Fruit fly (Drosophila melanogaster) whole organism, embryonic: ENCODE measurements around the gene UQCR-Q.

Experiments used
- Abd-B ChIP-seq: fragments of 200-800 bp; sonication (Bioruptor generic); optimal IDR thresholded peaks from 2 replicates; lab custom pipeline; 2018; ENCODE audit warnings: missing biosample characterization, mild to moderate bottlenecking, missing genetic modification characterization, moderate library complexity
- Asciz ChIP-seq: fragments of 200-800 bp; sonication (Bioruptor generic); optimal IDR thresholded peaks from 2 replicates; lab custom pipeline; 2017; ENCODE audit warnings: missing biosample characterization, mild to moderate bottlenecking, missing genetic modification characterization, missing genetic modification reagents
- CG11398 ChIP-seq: fragments of 200-800 bp; sonication (Bioruptor generic); optimal IDR thresholded peaks from 2 replicates; lab custom pipeline; 2016; ENCODE audit warnings: missing biosample characterization, missing genetic modification characterization
- CG11504 ChIP-seq: fragments of 200-800 bp; sonication (Bioruptor generic); optimal IDR thresholded peaks from 3 replicates; lab custom pipeline; 2019; ENCODE audit warnings: missing biosample characterization, mild to moderate bottlenecking, missing genetic modification characterization, moderate library complexity
- CG12391 ChIP-seq: fragments of 200-800 bp; sonication (Bioruptor generic); optimal IDR thresholded peaks from 3 replicates; lab custom pipeline; 2018; ENCODE audit warnings: missing biosample characterization, mild to moderate bottlenecking, missing genetic modification characterization, moderate library complexity
- CG12659 ChIP-seq: fragments of 200-800 bp; sonication (Bioruptor generic); optimal IDR thresholded peaks from 3 replicates; lab custom pipeline; 2017; ENCODE audit warnings: mild to moderate bottlenecking, missing biosample characterization, missing genetic modification reagents, missing genetic modification characterization
- CG13123 ChIP-seq: fragments of 200-800 bp; sonication (Bioruptor generic); optimal IDR thresholded peaks from 2 replicates; lab custom pipeline; 2016; ENCODE audit warnings: missing biosample characterization, missing genetic modification characterization
- CG15514 ChIP-seq: fragments of 200-800 bp; sonication (Bioruptor generic); optimal IDR thresholded peaks from 3 replicates; lab custom pipeline; 2017; ENCODE audit warnings: missing biosample characterization, missing genetic modification characterization, mild to moderate bottlenecking, moderate library complexity, missing genetic modification reagents
- CG1647 ChIP-seq: fragments of 200-800 bp; sonication (Bioruptor generic); optimal IDR thresholded peaks from 3 replicates; lab custom pipeline; 2016; ENCODE audit warnings: missing biosample characterization, missing genetic modification characterization
- CG2120 ChIP-seq: fragments of 200-800 bp; sonication (Bioruptor generic); optimal IDR thresholded peaks from 3 replicates; lab custom pipeline; 2016; ENCODE audit warnings: missing biosample characterization, missing genetic modification characterization
- CG2712 ChIP-seq: fragments of 200-800 bp; optimal IDR thresholded peaks from 3 replicates; lab custom pipeline; 2019; ENCODE audit warnings: missing biosample characterization, mild to moderate bottlenecking, missing genetic modification characterization, moderate library complexity
- CG30403 ChIP-seq: fragments of 200-800 bp; sonication (Bioruptor generic); optimal IDR thresholded peaks from 3 replicates; lab custom pipeline; 2016; ENCODE audit warnings: missing biosample characterization, missing genetic modification characterization
- CG3065 ChIP-seq: fragments of 200-800 bp; sonication (Bioruptor generic); optimal IDR thresholded peaks from 2 replicates; lab custom pipeline; 2016; ENCODE audit warnings: missing biosample characterization, missing genetic modification characterization
- CG31441 ChIP-seq: fragments of 200-800 bp; sonication (Bioruptor generic); IDR thresholded peaks from 2 replicates; pipeline ENCODE4 v1.3.6; 2022; ENCODE audit warnings: missing biosample characterization, missing genetic modification characterization
- CG3163 ChIP-seq: fragments of 200-800 bp; sonication (Bioruptor generic); optimal IDR thresholded peaks from 3 replicates; lab custom pipeline; 2016; ENCODE audit warnings: missing biosample characterization, missing genetic modification characterization
- CG33557 ChIP-seq: fragments of 200-800 bp; sonication (Bioruptor generic); optimal IDR thresholded peaks from 2 replicates; lab custom pipeline; 2019; ENCODE audit warnings: missing biosample characterization, mild to moderate bottlenecking, missing genetic modification characterization, moderate library complexity
- CG3726 ChIP-seq: fragments of 200-800 bp; sonication (Bioruptor generic); IDR thresholded peaks from 3 replicates; pipeline ENCODE4, ENCODE4 v1.3.6; 2022; ENCODE audit warnings: missing biosample characterization, missing genetic modification characterization
- CG6175 ChIP-seq: fragments of 200-800 bp; sonication (Bioruptor generic); IDR thresholded peaks from 3 replicates; pipeline ENCODE4 v1.3.6; 2022; ENCODE audit warnings: missing biosample characterization, missing genetic modification characterization
- CG7963 ChIP-seq: fragments of 200-800 bp; sonication (Bioruptor generic); IDR thresholded peaks from 3 replicates; pipeline ENCODE4 v1.3.6; 2022; ENCODE audit warnings: missing biosample characterization, missing genetic modification characterization; ENCODE audit not compliant: partially characterized antibody
- D19A ChIP-seq: fragments of 200-800 bp; optimal IDR thresholded peaks from 3 replicates; lab custom pipeline; 2019; ENCODE audit warnings: missing biosample characterization, mild to moderate bottlenecking, missing genetic modification characterization, moderate library complexity
- Dref ChIP-seq: fragments of 200-800 bp; sonication (Bioruptor generic); IDR thresholded peaks from 2 replicates; pipeline ENCODE4 v1.3.6; 2022; ENCODE audit warnings: missing biosample characterization, missing genetic modification characterization
- E2f1 ChIP-seq: fragments of 200-800 bp; sonication (Bioruptor generic); IDR thresholded peaks from 2 replicates; pipeline ENCODE4 v1.3.6; 2022; ENCODE audit warnings: missing biosample characterization, missing genetic modification characterization
- Elba2 ChIP-seq: fragments of 200-800 bp; sonication (Bioruptor generic); optimal IDR thresholded peaks from 3 replicates; lab custom pipeline; 2016; ENCODE audit warnings: missing biosample characterization, missing genetic modification characterization
- Fer2 ChIP-seq: fragments of 200-800 bp; sonication (Bioruptor generic); optimal IDR thresholded peaks from 2 replicates; lab custom pipeline; 2018; ENCODE audit warnings: missing biosample characterization, mild to moderate bottlenecking, missing genetic modification characterization, moderate library complexity
- HLH54F ChIP-seq: fragments of 200-800 bp; sonication (Bioruptor generic); optimal IDR thresholded peaks from 3 replicates; lab custom pipeline; 2016; ENCODE audit warnings: missing biosample characterization, missing genetic modification characterization
- HmgZ ChIP-seq: fragments of 200-800 bp; sonication (Bioruptor generic); optimal IDR thresholded peaks from 2 replicates; lab custom pipeline; 2018; ENCODE audit warnings: missing biosample characterization, mild to moderate bottlenecking, missing genetic modification characterization
- Hsf ChIP-seq: fragments of 200-800 bp; sonication (Bioruptor generic); optimal IDR thresholded peaks from 3 replicates; lab custom pipeline; 2016; ENCODE audit warnings: missing biosample characterization, missing genetic modification characterization
- Mes4 ChIP-seq: fragments of 200-800 bp; sonication (Bioruptor generic); optimal IDR thresholded peaks from 2 replicates; lab custom pipeline; 2016; ENCODE audit warnings: missing biosample characterization, missing genetic modification characterization
- Poxn ChIP-seq: fragments of 200-800 bp; sonication (Bioruptor generic); IDR thresholded peaks from 2 replicates; pipeline ENCODE4 v1.3.6; 2022; ENCODE audit warnings: missing biosample characterization, missing genetic modification characterization
- Ssrp ChIP-seq: fragments of 200-800 bp; sonication (Bioruptor generic); optimal IDR thresholded peaks from 2 replicates; lab custom pipeline; 2018; ENCODE audit warnings: missing biosample characterization, mild to moderate bottlenecking, missing genetic modification characterization, moderate library complexity
- Stat92E ChIP-seq, 3 experiments: fragments of >200 bp in 2 of 3; fragments of 200-800 bp in 1 of 3; sonication (Bioruptor generic) in 1 of 3; optimal IDR thresholded peaks; 2 replicates each; lab custom pipeline; 2017 to 2019; ENCODE audit warnings: missing biosample characterization in 3 of 3, missing genetic modification characterization in 3 of 3, mild to moderate bottlenecking in 1 of 3, moderate library complexity in 1 of 3
- ac ChIP-seq: fragments of 200-800 bp; sonication (Bioruptor generic); optimal IDR thresholded peaks from 3 replicates; lab custom pipeline; 2017; ENCODE audit warnings: missing biosample characterization, mild to moderate bottlenecking, missing genetic modification characterization
- corto ChIP-seq: fragments of 200-800 bp; sonication (Bioruptor generic); optimal IDR thresholded peaks from 2 replicates; lab custom pipeline; 2016; ENCODE audit warnings: missing biosample characterization, mild to moderate bottlenecking, missing genetic modification characterization, moderate library complexity
- dpn ChIP-seq, 2 experiments: fragments of 200-800 bp; sonication (Bioruptor generic); optimal IDR thresholded peaks; 3 replicates each; lab custom pipeline; 2016; ENCODE audit warnings: missing biosample characterization in 2 of 2, missing genetic modification characterization in 2 of 2
- en ChIP-seq: fragments of 200-800 bp; sonication (Bioruptor generic); optimal IDR thresholded peaks from 2 replicates; lab custom pipeline; 2016; ENCODE audit warnings: missing biosample characterization, missing genetic modification characterization
- fd3F ChIP-seq: fragments of 200-800 bp; sonication (Bioruptor generic); optimal IDR thresholded peaks from 2 replicates; lab custom pipeline; 2018; ENCODE audit warnings: missing biosample characterization, mild to moderate bottlenecking, missing genetic modification characterization, moderate library complexity
- gcm ChIP-seq: fragments of 200-800 bp; sonication (Bioruptor generic); optimal IDR thresholded peaks from 2 replicates; lab custom pipeline; 2019; ENCODE audit warnings: missing biosample characterization, mild to moderate bottlenecking, missing genetic modification characterization, moderate library complexity
- gcm2 ChIP-seq: fragments of 200-800 bp; sonication (Bioruptor generic); optimal IDR thresholded peaks from 2 replicates; lab custom pipeline; 2016; ENCODE audit warnings: missing biosample characterization, missing genetic modification characterization
- hbn ChIP-seq: fragments of 200-800 bp; sonication (Bioruptor generic); IDR thresholded peaks from 2 replicates; pipeline ENCODE4 v1.3.6; 2022; ENCODE audit warnings: missing biosample characterization, missing genetic modification characterization; ENCODE audit not compliant: partially characterized antibody
- jigr1 ChIP-seq: fragments of 200-800 bp; sonication (Bioruptor generic); IDR thresholded peaks from 3 replicates; pipeline ENCODE4 v1.3.6; 2022; ENCODE audit warnings: missing biosample characterization, missing genetic modification characterization
- kay ChIP-seq: fragments of 200-800 bp; sonication (Bioruptor generic); optimal IDR thresholded peaks from 2 replicates; lab custom pipeline; 2016; ENCODE audit warnings: missing biosample characterization, missing genetic modification characterization
- lab ChIP-seq: fragments of 200-800 bp; sonication (Bioruptor generic); optimal IDR thresholded peaks from 3 replicates; lab custom pipeline; 2017; ENCODE audit warnings: missing biosample characterization, missing genetic modification characterization, mild to moderate bottlenecking, moderate library complexity, missing genetic modification reagents
- nerfin-1 ChIP-seq: fragments of 200-800 bp; sonication (Bioruptor generic); optimal IDR thresholded peaks from 3 replicates; lab custom pipeline; 2019; ENCODE audit warnings: missing biosample characterization, mild to moderate bottlenecking, missing genetic modification characterization, moderate library complexity
- pfk ChIP-seq: fragments of 200-800 bp; sonication (Bioruptor generic); optimal IDR thresholded peaks from 2 replicates; lab custom pipeline; 2018; ENCODE audit warnings: missing biosample characterization, mild to moderate bottlenecking, missing genetic modification characterization, moderate library complexity
- ranshi ChIP-seq: fragments of 200-800 bp; sonication (Bioruptor generic); IDR thresholded peaks from 2 replicates; pipeline ENCODE4 v1.3.6; 2022; ENCODE audit warnings: missing biosample characterization, missing genetic modification characterization
- unc-4 ChIP-seq: fragments of 200-800 bp; sonication (Bioruptor generic); IDR thresholded peaks from 2 replicates; pipeline ENCODE4 v1.3.6; 2022; ENCODE audit warnings: missing biosample characterization, missing genetic modification characterization; ENCODE audit not compliant: partially characterized antibody
- unpg ChIP-seq: fragments of 200-800 bp; sonication (Bioruptor generic); optimal IDR thresholded peaks from 3 replicates; lab custom pipeline; 2018; ENCODE audit warnings: missing biosample characterization, mild to moderate bottlenecking, missing genetic modification characterization, moderate library complexity

UQCR-Q gene

dm6 chr3L:17486794-17487726, 12.5 kb downstream of the UQCR-Q start, which contains the start of gene Oatp74D (continued):
- peak; percentile 32 for TF ChIP-seq CG30403 (GFP tag; lab: Kevin White, UChicago)
- peak; percentile 16 for TF ChIP-seq gcm2
- peak; percentile 48 for TF ChIP-seq unpg (GFP tag; lab: Kevin White, UChicago)
- TF ChIP-seq unc-4 (GFP tag; lab: Robert Waterston, UW), result no peak
- TF ChIP-seq corto, result no peak
- TF ChIP-seq CG3726 (GFP tag; lab: Robert Waterston, UW), result no peak
- peak; percentile 29 for TF ChIP-seq CG15514 (GFP tag; lab: Kevin White, UChicago)
- peak; percentile 31; the same call in 1 of the 2 replicates for TF ChIP-seq ranshi (GFP tag; lab: Robert Waterston, UW)
- TF ChIP-seq CG2712 (tag; lab: Kevin White, UChicago), result peak; percentile 5
- TF ChIP-seq CG11504 (tag; lab: Kevin White, UChicago), result peak; percentile 23
- TF ChIP-seq CG6175 (GFP tag; lab: Robert Waterston, UW), result peak; percentile 41; the same call in 1 of the 3 replicates
- TF ChIP-seq CG3065 (GFP tag; lab: Kevin White, UChicago), result no peak
- TF ChIP-seq CG1647 (GFP tag; lab: Kevin White, UChicago), result peak; percentile 13
- no peak for TF ChIP-seq kay
- TF ChIP-seq CG2120 (GFP tag; lab: Kevin White, UChicago), result peak; percentile 70
- TF ChIP-seq D19A, result peak; percentile 4
- TF ChIP-seq Fer2 (tag; lab: Kevin White, UChicago), result no peak
- no peak for TF ChIP-seq fd3F (GFP tag; lab: Kevin White, UChicago)
- TF ChIP-seq Elba2 (GFP tag; lab: Kevin White, UChicago), result no peak
- TF ChIP-seq jigr1 (GFP tag; lab: Robert Waterston, UW), result no peak
- peak; percentile 25 for TF ChIP-seq gcm (GFP tag; lab: Kevin White, UChicago)
- TF ChIP-seq Poxn (GFP tag; lab: Robert Waterston, UW), result no peak
- no peak for TF ChIP-seq Abd-B
- peak; percentile 27 for TF ChIP-seq ac (GFP tag; lab: Kevin White, UChicago)
- TF ChIP-seq CG33557 (GFP tag; lab: Kevin White, UChicago), result peak; percentile 74
- peak; percentile 43; the same call in 1 of the 2 replicates for TF ChIP-seq E2f1 (GFP tag; lab: Robert Waterston, UW)
- peak; percentile 64 for TF ChIP-seq nerfin-1 (tag; lab: Kevin White, UChicago)
- peak; percentile 69 for TF ChIP-seq HmgZ (tag; lab: Kevin White, UChicago)
- TF ChIP-seq Dref (GFP tag; lab: Robert Waterston, UW), result no peak
- TF ChIP-seq lab, result peak; percentile 72
- no peak for TF ChIP-seq CG31441 (GFP tag; lab: Robert Waterston, UW)
- TF ChIP-seq hbn, result no peak
- TF ChIP-seq Asciz (GFP tag; lab: Kevin White, UChicago), result peak; percentile 74
- TF ChIP-seq CG12391 (tag; lab: Kevin White, UChicago), result peak; percentile 2
- peak; percentile 46 for TF ChIP-seq Mes4 (GFP tag; lab: Kevin White, UChicago)
- TF ChIP-seq dpn (GFP tag; optimal IDR thresholded peaks at IDR 0.05; lab: Kevin White, UChicago), result peak in 1 of 2 experiments; percentile 60
- peak; percentile 17 for TF ChIP-seq HLH54F (GFP tag; lab: Kevin White, UChicago)
- no peak for TF ChIP-seq CG7963 (GFP tag; lab: Robert Waterston, UW)
- TF ChIP-seq en (GFP tag; lab: Kevin White, UChicago), result no peak
- peak; percentile 45 for TF ChIP-seq CG12659 (GFP tag; lab: Kevin White, UChicago)
- TF ChIP-seq Stat92E (GFP tag; optimal IDR thresholded peaks at IDR 0.05; lab: Kevin White, UChicago), result peak in 1 of 3 experiments; percentile 46
- TF ChIP-seq Hsf (GFP tag; lab: Kevin White, UChicago), result no peak
- TF ChIP-seq CG3163, result peak; percentile 98
- no peak for TF ChIP-seq pfk (GFP tag; lab: Kevin White, UChicago)
- TF ChIP-seq Ssrp (tag; lab: Kevin White, UChicago), result no peak
- no peak for TF ChIP-seq CG13123
- peak; percentile 3 for TF ChIP-seq CG11398
